Fruit fly (Drosophila melanogaster): Measurements from ENCODE around the gene Argk2.

DNA sequence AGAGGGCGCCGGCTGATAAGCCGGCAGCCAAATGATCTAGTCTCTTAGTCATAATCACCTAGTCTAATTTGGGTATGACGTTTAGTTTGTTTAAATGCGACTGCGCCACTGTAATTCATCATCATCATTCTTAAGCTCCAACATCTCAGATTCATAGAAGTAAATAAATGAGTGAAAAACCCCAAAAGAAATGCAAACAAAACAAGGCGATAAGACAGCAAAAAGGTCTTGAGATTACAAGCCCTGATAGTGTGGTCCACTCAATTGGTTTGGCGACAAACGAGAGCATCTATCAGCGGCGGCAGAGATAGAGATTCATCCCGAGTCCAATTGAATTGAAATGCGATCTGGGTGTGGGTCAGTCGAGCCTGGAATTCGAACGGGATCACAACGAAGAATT, 27.0 kb downstream of the Argk2 start, which contains the start of gene teq:
- no peak for TF ChIP-seq h (optimal IDR thresholded peaks at IDR 0.05)
- TF ChIP-seq psq (optimal IDR thresholded peaks at IDR 0.05): no peak

Measured in Kc167 (cell line).